Worm (Caenorhabditis elegans): Measurements from ENCODE around the gene hrpl-1.

DNA sequence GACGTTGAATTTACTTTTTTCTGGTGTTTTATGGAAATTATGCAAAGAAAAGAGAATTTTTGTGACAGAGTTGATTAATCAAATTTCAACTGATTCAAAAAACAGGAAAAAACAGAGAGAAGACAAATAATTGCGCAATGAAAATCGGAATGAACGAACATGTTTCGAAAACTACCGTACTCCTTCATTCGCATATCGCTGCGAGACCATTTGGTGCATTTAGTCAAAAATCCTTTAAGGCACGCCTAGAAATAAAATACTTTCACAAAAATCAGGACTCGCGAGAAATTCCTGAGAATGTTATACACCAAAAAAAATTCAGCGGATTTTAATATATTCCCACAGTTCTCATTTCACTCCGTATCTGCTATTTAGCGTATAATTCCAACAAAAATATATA is 38.5 kb upstream of the hrpl-1 start:
- TF ChIP-seq unc-130 (GFP tag; optimal IDR thresholded peaks at IDR 0.05) = no peak
- TF ChIP-seq mdt-29 (GFP tag; IDR thresholded peaks at IDR 0.05) = no peak
- no peak for TF ChIP-seq ctbp-1 (GFP tag; IDR thresholded peaks at IDR 0.05)
- TF ChIP-seq lsy-2 (tag; optimal IDR thresholded peaks at IDR 0.05) = no peak
- no peak for TF ChIP-seq madf-5 (GFP tag; IDR thresholded peaks at IDR 0.05)
- no peak for TF ChIP-seq madf-9 (GFP tag; conservative IDR thresholded peaks at IDR 0.05)
- no peak for TF ChIP-seq fos-1 (tag; optimal IDR thresholded peaks at IDR 0.05)
- TF ChIP-seq ceh-32 (tag; optimal IDR thresholded peaks at IDR 0.05; ENCODE audit: poor library complexity) = no peak
- TF ChIP-seq pqm-1 (tag; optimal IDR thresholded peaks at IDR 0.05) = no peak
- TF ChIP-seq ztf-11 (tag; optimal IDR thresholded peaks at IDR 0.05) = no peak
- TF ChIP-seq mdl-1 (tag; optimal IDR thresholded peaks at IDR 0.05) = no peak
- TF ChIP-seq mep-1 (tag; optimal IDR thresholded peaks at IDR 0.05) = no peak
- TF ChIP-seq aha-1 (tag) = no peak
